Fruit fly (Drosophila melanogaster) Kc167 (cell line): ENCODE results near the gene CG42488.

ENCODE experiments used
- Myc ChIP-seq: fragments of >200 bp; optimal IDR thresholded peaks from 2 replicates; lab custom pipeline; 2017; ENCODE audit warnings: missing external identifiers
- Sin3A ChIP-seq: fragments of >200 bp; optimal IDR thresholded peaks from 2 replicates; lab custom pipeline; 2018; ENCODE audit warnings: missing external identifiers
- h ChIP-seq: fragments of >200 bp; optimal IDR thresholded peaks from 3 replicates; lab custom pipeline; 2018; ENCODE audit warnings: missing external identifiers
- insv ChIP-seq: fragments of >200 bp; optimal IDR thresholded peaks from 3 replicates; lab custom pipeline; 2018; ENCODE audit warnings: missing external identifiers
- psq ChIP-seq: fragments of >200 bp; optimal IDR thresholded peaks from 2 replicates; lab custom pipeline; 2017; ENCODE audit warnings: missing external identifiers
- ttk ChIP-seq: sonication (Bioruptor generic); optimal IDR thresholded peaks from 2 replicates; lab custom pipeline; 2017; ENCODE audit warnings: missing external identifiers

The CG42488 gene

dm6 chr3R:25482463-25483173, at the start of gene CG42488, which contains the start of the genes XNP and CG5116:
Gene CG42488, plus strand, starts transcription at chr3R:25483098.
Gene XNP, minus strand, starts transcription at chr3R:25482834.
Gene CG5116, plus strand, starts transcription at chr3R:25483098.
- TF ChIP-seq h (lab: Kevin White, UChicago) (no peak), Sin3A (lab: Kevin White, UChicago) (peak; percentile 49), Myc (lab: Kevin White, UChicago) (no peak), psq (peak; percentile 4)

- no peak for TF ChIP-seq h (lab: Kevin White, UChicago)
- no peak for TF ChIP-seq Myc (lab: Kevin White, UChicago)
- no peak for TF ChIP-seq ttk
- no peak for TF ChIP-seq psq
- TF ChIP-seq Sin3A (lab: Kevin White, UChicago) = no peak
- TF ChIP-seq insv (lab: Kevin White, UChicago) = no peak
Measured at dm6 chr3R:25437254-25437810, 45.6 kb upstream of the CG42488 start.

- TF ChIP-seq ttk (no peak), Sin3A (lab: Kevin White, UChicago) (no peak), h (lab: Kevin White, UChicago) (no peak)
Measured at dm6 chr3R:25438353-25438986, 44.4 kb upstream of the CG42488 start.

- TF ChIP-seq Sin3A (lab: Kevin White, UChicago) (no peak), ttk (no peak), Myc (lab: Kevin White, UChicago) (no peak), h (lab: Kevin White, UChicago) (no peak), insv (lab: Kevin White, UChicago) (no peak), psq (no peak)
Measured at dm6 chr3R:25445546-25446400, 37.1 kb upstream of the CG42488 start.

- TF ChIP-seq ttk = no peak
- no peak for TF ChIP-seq Myc (lab: Kevin White, UChicago)
- TF ChIP-seq h (lab: Kevin White, UChicago) = no peak
- no peak for TF ChIP-seq psq
- no peak for TF ChIP-seq Sin3A (lab: Kevin White, UChicago)
- TF ChIP-seq insv (lab: Kevin White, UChicago) = no peak
Measured at dm6 chr3R:25446482-25447300, 36.2 kb upstream of the CG42488 start.

dm6 chr3R:25447451-25447850, 35.4 kb upstream of the CG42488 start:
- TF ChIP-seq h (lab: Kevin White, UChicago) (no peak), psq (no peak), ttk (no peak), insv (lab: Kevin White, UChicago) (no peak), Sin3A (lab: Kevin White, UChicago) (no peak), Myc (lab: Kevin White, UChicago) (no peak)

- TF ChIP-seq h (lab: Kevin White, UChicago) = no peak
- no peak for TF ChIP-seq Sin3A (lab: Kevin White, UChicago)
- no peak for TF ChIP-seq psq
- TF ChIP-seq ttk = no peak
- TF ChIP-seq insv (lab: Kevin White, UChicago) = no peak
- TF ChIP-seq Myc (lab: Kevin White, UChicago) = no peak
Measured at dm6 chr3R:25448318-25448717, 34.6 kb upstream of the CG42488 start.

- TF ChIP-seq Sin3A (lab: Kevin White, UChicago) = no peak
- TF ChIP-seq h (lab: Kevin White, UChicago) = no peak
- TF ChIP-seq insv (lab: Kevin White, UChicago) = no peak
- TF ChIP-seq ttk = no peak
- no peak for TF ChIP-seq Myc (lab: Kevin White, UChicago)
- TF ChIP-seq psq = no peak
Measured at dm6 chr3R:25448737-25449136, 34.2 kb upstream of the CG42488 start.

dm6 chr3R:25451832-25452231, 31.1 kb upstream of the CG42488 start:
- no peak for TF ChIP-seq ttk
- no peak for TF ChIP-seq h (lab: Kevin White, UChicago)
- TF ChIP-seq Sin3A (lab: Kevin White, UChicago) = no peak
- TF ChIP-seq insv (lab: Kevin White, UChicago) = no peak
- TF ChIP-seq psq = no peak
- TF ChIP-seq Myc (lab: Kevin White, UChicago) = no peak

- TF ChIP-seq insv (lab: Kevin White, UChicago) (no peak), ttk (no peak), psq (no peak), Myc (lab: Kevin White, UChicago) (no peak), h (lab: Kevin White, UChicago) (no peak), Sin3A (lab: Kevin White, UChicago) (no peak)
Measured at dm6 chr3R:25453150-25453680, 29.7 kb upstream of the CG42488 start.
